Worm (Caenorhabditis elegans) whole organism, late embryonic: ENCODE data around the gene C09H5.7.

Source experiments
- C08G9.2 ChIP-seq: sonication (generic microtip); optimal IDR thresholded peaks from 2 replicates; lab custom pipeline; 2016; ENCODE audit warnings: mild to moderate bottlenecking, missing genetic modification characterization, moderate library complexity, missing compliant biosample characterization
- C38D4.7 ChIP-seq: fragments of 200-800 bp; sonication (Bioruptor generic); optimal IDR thresholded peaks from 2 replicates; lab custom pipeline; 2018; ENCODE audit warnings: mild to moderate bottlenecking, missing genetic modification characterization, moderate library complexity, missing compliant biosample characterization
- K02D7.2 ChIP-seq: sonication (generic microtip); optimal IDR thresholded peaks from 2 replicates; lab custom pipeline; 2017; ENCODE audit warnings: mild to moderate bottlenecking, missing genetic modification characterization, missing compliant biosample characterization
- K09A11.1 ChIP-seq: sonication (generic microtip); optimal IDR thresholded peaks from 2 replicates; lab custom pipeline; 2017; ENCODE audit warnings: antibody characterized with exemption, mild to moderate bottlenecking, missing genetic modification characterization, missing compliant biosample characterization; ENCODE audit not compliant: insufficient read depth
- T23F11.4 ChIP-seq: fragments of 200-800 bp; sonication (Bioruptor generic); optimal IDR thresholded peaks from 2 replicates; lab custom pipeline; 2018; ENCODE audit warnings: mild to moderate bottlenecking, missing genetic modification characterization, missing compliant biosample characterization
- ama-1 ChIP-seq: fragments of 150-350 bp; optimal IDR thresholded peaks from 2 replicates; lab custom pipeline; 2014
- ceh-14 ChIP-seq: sonication (generic microtip); optimal IDR thresholded peaks from 2 replicates; lab custom pipeline; 2016; ENCODE audit warnings: missing genotype, missing genetic modification characterization, missing compliant biosample characterization
- ceh-2 ChIP-seq: sonication (generic microtip); optimal IDR thresholded peaks from 2 replicates; lab custom pipeline; 2016; ENCODE audit warnings: missing genotype, missing genetic modification characterization, missing compliant biosample characterization
- ceh-22 ChIP-seq: sonication (generic microtip); optimal IDR thresholded peaks from 2 replicates; lab custom pipeline; 2017; ENCODE audit warnings: missing biosample characterization, missing genetic modification characterization
- ceh-24 ChIP-seq: sonication (generic microtip); optimal IDR thresholded peaks from 2 replicates; lab custom pipeline; 2016; ENCODE audit warnings: mild to moderate bottlenecking, missing genetic modification characterization, missing compliant biosample characterization
- ceh-30 ChIP-seq: fragments of 150-350 bp; optimal IDR thresholded peaks from 2 replicates; lab custom pipeline; 2014; ENCODE audit warnings: missing biosample characterization, missing genetic modification characterization
- ceh-31 ChIP-seq: sonication (generic microtip); optimal IDR thresholded peaks from 2 replicates; lab custom pipeline; 2016; ENCODE audit warnings: missing genetic modification characterization, missing compliant biosample characterization
- ceh-34 ChIP-seq: sonication (generic microtip); optimal IDR thresholded peaks from 2 replicates; lab custom pipeline; 2016; ENCODE audit warnings: mild to moderate bottlenecking, missing genetic modification characterization, missing compliant biosample characterization
- ceh-45 ChIP-seq: fragments of 200-800 bp; sonication (Bioruptor generic); IDR thresholded peaks from 2 replicates; pipeline ENCODE4 v1.3.6; 2022; ENCODE audit warnings: missing genetic modification reagents, missing genetic modification characterization, missing compliant biosample characterization
- ceh-48 ChIP-seq: sonication (generic microtip); optimal IDR thresholded peaks from 2 replicates; lab custom pipeline; 2016; ENCODE audit warnings: missing genetic modification characterization, inconsistent platforms, missing compliant biosample characterization
- ceh-9 ChIP-seq: sonication (generic microtip); optimal IDR thresholded peaks from 2 replicates; lab custom pipeline; 2016; ENCODE audit warnings: mild to moderate bottlenecking, missing genetic modification characterization, inconsistent platforms, missing compliant biosample characterization
- che-1 ChIP-seq: sonication (generic microtip); optimal IDR thresholded peaks from 2 replicates; lab custom pipeline; 2016; ENCODE audit warnings: mild to moderate bottlenecking, missing genetic modification characterization, missing compliant biosample characterization
- dve-1 ChIP-seq: sonication (generic microtip); optimal IDR thresholded peaks from 2 replicates; lab custom pipeline; 2017; ENCODE audit warnings: antibody characterized with exemption, mild to moderate bottlenecking, missing genetic modification characterization, missing compliant biosample characterization
- elt-2 ChIP-seq: sonication (generic microtip); optimal IDR thresholded peaks from 2 replicates; lab custom pipeline; 2016; ENCODE audit warnings: missing genetic modification reagents, missing genetic modification characterization, missing compliant biosample characterization
- gmeb-2 ChIP-seq: sonication (generic microtip); optimal IDR thresholded peaks from 2 replicates; lab custom pipeline; 2016; ENCODE audit warnings: missing genetic modification characterization, inconsistent platforms, missing compliant biosample characterization
- hlh-15 ChIP-seq: sonication (generic microtip); optimal IDR thresholded peaks from 2 replicates; lab custom pipeline; 2016; ENCODE audit warnings: missing genetic modification characterization, missing compliant biosample characterization
- hlh-8 ChIP-seq: sonication (generic microtip); optimal IDR thresholded peaks from 2 replicates; lab custom pipeline; 2016; ENCODE audit warnings: missing genotype, missing genetic modification characterization, missing compliant biosample characterization
- lim-6 ChIP-seq: sonication (generic microtip); optimal IDR thresholded peaks from 2 replicates; lab custom pipeline; 2016; ENCODE audit warnings: missing genetic modification characterization, missing compliant biosample characterization
- lin-11 ChIP-seq: fragments of 200-800 bp; sonication (Bioruptor generic); optimal IDR thresholded peaks from 2 replicates; lab custom pipeline; 2018; ENCODE audit warnings: mild to moderate bottlenecking, missing genetic modification characterization, missing compliant biosample characterization
- mec-3 ChIP-seq: sonication (generic microtip); optimal IDR thresholded peaks from 2 replicates; lab custom pipeline; 2016; ENCODE audit warnings: borderline replicate concordance, missing genetic modification characterization, missing compliant biosample characterization
- nhr-232 ChIP-seq: sonication (generic microtip); optimal IDR thresholded peaks from 2 replicates; lab custom pipeline; 2016; ENCODE audit warnings: missing genetic modification characterization, missing compliant biosample characterization
- npax-4 ChIP-seq: sonication (generic microtip); optimal IDR thresholded peaks from 2 replicates; lab custom pipeline; 2016; ENCODE audit warnings: missing genetic modification characterization, missing compliant biosample characterization
- odd-2 ChIP-seq: sonication (generic microtip); optimal IDR thresholded peaks from 2 replicates; lab custom pipeline; 2017; ENCODE audit warnings: antibody characterized with exemption, mild to moderate bottlenecking, missing genetic modification characterization, missing compliant biosample characterization
- pag-3 ChIP-seq: sonication (generic microtip); optimal IDR thresholded peaks from 2 replicates; lab custom pipeline; 2016; ENCODE audit warnings: missing compliant biosample characterization, missing genetic modification characterization, borderline replicate concordance
- pat-9 ChIP-seq: fragments of 200-800 bp; sonication (Bioruptor generic); optimal IDR thresholded peaks from 2 replicates; lab custom pipeline; 2018; ENCODE audit warnings: mild to moderate bottlenecking, missing genetic modification characterization, moderate library complexity, missing compliant biosample characterization
- pax-1 ChIP-seq: fragments of 150-350 bp; optimal IDR thresholded peaks from 2 replicates; lab custom pipeline; 2014; ENCODE audit warnings: missing biosample characterization, missing genetic modification characterization
- rnt-1 ChIP-seq: sonication (generic microtip); optimal IDR thresholded peaks from 2 replicates; lab custom pipeline; 2016; ENCODE audit warnings: missing genetic modification characterization, missing compliant biosample characterization
- sdc-2 ChIP-seq: sonication (generic microtip); optimal IDR thresholded peaks from 2 replicates; lab custom pipeline; 2016; ENCODE audit warnings: missing genotype, missing genetic modification characterization, missing compliant biosample characterization
- sox-4 ChIP-seq: sonication (generic microtip); optimal IDR thresholded peaks from 2 replicates; lab custom pipeline; 2017; ENCODE audit warnings: mild to moderate bottlenecking, missing genetic modification characterization, inconsistent platforms, missing compliant biosample characterization
- syd-9 ChIP-seq: sonication (generic microtip); optimal IDR thresholded peaks from 2 replicates; lab custom pipeline; 2016; ENCODE audit warnings: mild to moderate bottlenecking, missing genetic modification characterization, moderate library complexity, missing compliant biosample characterization
- ttx-3 ChIP-seq: sonication (generic microtip); optimal IDR thresholded peaks from 2 replicates; lab custom pipeline; 2016; ENCODE audit warnings: missing genetic modification reagents, missing genetic modification characterization, missing compliant biosample characterization

Gene C09H5.7

ce11 chrV:8062074-8062473 is 23.0 kb downstream of the C09H5.7 start, which contains the start of gene str-139:
str-139 (minus strand) TSS chrV:8062174.
- no peak for TF ChIP-seq che-1
- TF ChIP-seq K02D7.2 (tag; lab: Kevin White, UChicago), result no peak
- no peak for TF ChIP-seq T23F11.4
- TF ChIP-seq npax-4 (tag; lab: Kevin White, UChicago), result no peak
- no peak for TF ChIP-seq ceh-34
- no peak for TF ChIP-seq ceh-48 (tag; lab: Kevin White, UChicago)
- TF ChIP-seq, all 69 proteins: peak for 0

ce11 chrV:8058359-8058758 is 26.7 kb downstream of the C09H5.7 start, which contains the start of gene str-138:
str-138 (plus strand) TSS chrV:8058659.
- no peak for TF ChIP-seq lim-6
- TF ChIP-seq pag-3, result no peak
- no peak for TF ChIP-seq ttx-3

- TF ChIP-seq mec-3 (tag; lab: Kevin White, UChicago) (no peak), ceh-45 (GFP tag; lab: Robert Waterston, UW) (no peak), ceh-9 (tag; lab: Kevin White, UChicago) (no peak), C08G9.2 (tag; lab: Kevin White, UChicago) (no peak), lin-11 (tag; lab: Kevin White, UChicago) (no peak), elt-2 (tag; lab: Kevin White, UChicago) (no peak), ttx-3 (no peak), ceh-2 (no peak), odd-2 (tag; lab: Kevin White, UChicago) (no peak), ceh-30 (tag; lab: Kevin White, UChicago) (no peak), rnt-1 (tag; lab: Kevin White, UChicago) (no peak), nhr-232 (tag; lab: Kevin White, UChicago) (no peak), dve-1 (no peak), pax-1 (tag; lab: Kevin White, UChicago) (no peak)
- TF ChIP-seq, all 69 proteins: peak for 0
These were observed 29.9 kb downstream of the C09H5.7 start for ce11 chrV:8055170-8055569.

ce11 chrV:8054130-8054529 is 30.9 kb downstream of the C09H5.7 start, which contains the start of gene ZC513.2:
ZC513.2 (plus strand) TSS chrV:8054430.
- TF ChIP-seq pat-9 (tag; lab: Kevin White, UChicago), result no peak
- no peak for TF ChIP-seq che-1
- no peak for TF ChIP-seq K09A11.1
- no peak for TF ChIP-seq T23F11.4
- no peak for TF ChIP-seq sox-4 (tag; lab: Kevin White, UChicago)
- no peak for TF ChIP-seq rnt-1 (tag; lab: Kevin White, UChicago)
- TF ChIP-seq ceh-24 (tag; lab: Kevin White, UChicago), result no peak
- no peak for TF ChIP-seq ceh-14 (tag; lab: Kevin White, UChicago)
- TF ChIP-seq ceh-9 (tag; lab: Kevin White, UChicago), result no peak
- no peak for TF ChIP-seq mec-3 (tag; lab: Kevin White, UChicago)
- TF ChIP-seq hlh-15 (tag; lab: Kevin White, UChicago), result no peak
- TF ChIP-seq ceh-31 (tag; lab: Kevin White, UChicago), result no peak
- TF ChIP-seq C38D4.7 (GFP tag; lab: Kevin White, UChicago), result no peak
- no peak for TF ChIP-seq ceh-22 (tag; lab: Kevin White, UChicago)

- TF ChIP-seq hlh-8 (tag; lab: Kevin White, UChicago) (no peak), gmeb-2 (tag; lab: Kevin White, UChicago) (no peak), ama-1 (lab: Kevin White, UChicago) (no peak), sdc-2 (tag; lab: Kevin White, UChicago) (no peak), syd-9 (no peak), ceh-45 (GFP tag; lab: Robert Waterston, UW) (no peak)
These were observed 33.2 kb downstream of the C09H5.7 start, which contains the start of gene sth-1 for ce11 chrV:8051851-8052250. sth-1 (plus strand) TSS chrV:8052151.
